Worm (Caenorhabditis elegans) whole organism, L4/young adult: ENCODE measurements around the gene B0403.3.

ENCODE experiments used
- W03F9.2 ChIP-seq: fragments of 150-350 bp; optimal IDR thresholded peaks from 2 replicates; lab custom pipeline; 2014; ENCODE audit warnings: missing biosample characterization, missing genetic modification characterization
- dao-5 ChIP-seq: sonication (generic microtip); optimal IDR thresholded peaks from 2 replicates; lab custom pipeline; 2016; ENCODE audit warnings: missing genotype, missing genetic modification characterization, moderate library complexity, missing compliant biosample characterization
- him-1 ChIP-seq: sonication (generic microtip); optimal IDR thresholded peaks from 2 replicates; lab custom pipeline; 2016; ENCODE audit warnings: missing genotype, missing genetic modification reagents, missing genetic modification characterization, missing compliant biosample characterization

DNA sequence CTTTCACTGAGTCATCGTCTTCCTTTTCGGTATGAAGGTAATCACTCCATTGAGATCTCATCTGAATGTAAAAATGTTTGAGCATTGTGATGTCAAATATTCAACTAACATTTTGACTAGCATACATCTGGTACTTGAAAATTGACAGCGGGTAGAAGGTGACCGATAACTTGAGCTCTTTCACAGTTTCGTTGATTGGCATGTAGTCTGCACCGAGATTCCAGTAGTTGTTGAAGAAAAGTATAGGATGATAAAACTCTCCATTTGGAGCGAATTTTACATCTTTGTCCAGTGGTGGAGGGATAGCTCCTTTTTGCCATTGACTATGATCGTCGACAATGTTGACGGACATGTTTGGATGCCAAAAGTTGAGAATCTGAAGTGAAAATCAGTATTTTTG is 35.9 kb upstream of the B0403.3 start:
- TF ChIP-seq him-1 (tag; lab: Kevin White, UChicago) (no peak), W03F9.2 (no peak), dao-5 (tag; lab: Kevin White, UChicago) (no peak)
